Worm (Caenorhabditis elegans) whole organism, young adult: ENCODE results near the gene lin-15B.
A peak's percentile ranks its signal among the peaks of the same experiment; 100 is the strongest.

ENCODE experiments used
- B0336.3 ChIP-seq: fragments of 200-800 bp; sonication (Bioruptor generic); IDR thresholded peaks from 2 replicates; pipeline ENCODE4 v1.3.6; 2022; ENCODE audit warnings: missing genetic modification characterization, missing compliant biosample characterization
- F23B12.7 ChIP-seq: sonication (generic microtip); optimal IDR thresholded peaks from 2 replicates; lab custom pipeline; 2017; ENCODE audit warnings: missing genetic modification characterization, mild to moderate bottlenecking, missing compliant biosample characterization, antibody characterized with exemption, moderate library complexity; ENCODE audit not compliant: insufficient read depth
- F33H1.4 ChIP-seq: fragments of 200-800 bp; sonication (Bioruptor generic); IDR thresholded peaks from 2 replicates; pipeline ENCODE4 v1.3.6; 2022; ENCODE audit warnings: missing genetic modification reagents, missing genetic modification characterization, missing compliant biosample characterization
- F37B4.10 ChIP-seq: fragments of 200-800 bp; sonication (Bioruptor generic); IDR thresholded peaks from 2 replicates; pipeline ENCODE4 v1.3.6; 2022; ENCODE audit warnings: missing genetic modification characterization, missing compliant biosample characterization
- K11D2.4 ChIP-seq: fragments of 200-800 bp; sonication (Bioruptor generic); IDR thresholded peaks from 2 replicates; pipeline ENCODE4 v1.3.6; 2022; ENCODE audit warnings: missing genetic modification reagents, missing genetic modification characterization, missing compliant biosample characterization
- T07F8.4 ChIP-seq: sonication (generic microtip); optimal IDR thresholded peaks from 2 replicates; lab custom pipeline; 2016; ENCODE audit warnings: mild to moderate bottlenecking, missing genetic modification characterization, moderate library complexity, missing compliant biosample characterization
- Y79H2A.3 ChIP-seq: fragments of 200-800 bp; sonication (Bioruptor generic); conservative IDR thresholded peaks from 2 replicates; pipeline ENCODE4 v1.3.6; 2022; ENCODE audit warnings: missing genetic modification reagents, missing genetic modification characterization, missing compliant biosample characterization
- ZK185.1 ChIP-seq: sonication (generic microtip); optimal IDR thresholded peaks from 2 replicates; lab custom pipeline; 2016; ENCODE audit warnings: mild to moderate bottlenecking, missing genetic modification characterization, missing compliant biosample characterization; ENCODE audit not compliant: poor library complexity, severe bottlenecking
- ama-1 ChIP-seq, 3 experiments: fragments of 150-350 bp in 1 of 3; sonication (generic microtip) in 2 of 3; optimal IDR thresholded peaks; 2 replicates each; lab custom pipeline; 2014 to 2018; ENCODE audit warnings: missing biosample characterization in 2 of 3, missing genetic modification characterization in 2 of 3, missing genetic modification reagents in 2 of 3
- aptf-2 ChIP-seq: fragments of 200-800 bp; sonication (Bioruptor generic); conservative IDR thresholded peaks from 2 replicates; pipeline ENCODE4 v1.3.6; 2022; ENCODE audit warnings: missing genetic modification reagents, missing genetic modification characterization, missing compliant biosample characterization
- attf-3 ChIP-seq: fragments of 200-800 bp; sonication (Bioruptor generic); conservative IDR thresholded peaks from 2 replicates; pipeline ENCODE4 v1.3.6; 2022; ENCODE audit warnings: missing genetic modification reagents, missing genetic modification characterization, missing compliant biosample characterization
- attf-5 ChIP-seq: fragments of 200-800 bp; sonication (Bioruptor generic); optimal IDR thresholded peaks from 2 replicates; lab custom pipeline; 2018; ENCODE audit warnings: mild to moderate bottlenecking, missing genetic modification characterization, missing compliant biosample characterization
- bed-1 ChIP-seq: fragments of 200-800 bp; sonication (Bioruptor generic); IDR thresholded peaks from 2 replicates; pipeline ENCODE4 v1.3.6; 2022; ENCODE audit warnings: missing genetic modification reagents, missing genetic modification characterization, missing compliant biosample characterization
- cebp-2 ChIP-seq: fragments of 200-800 bp; sonication (Bioruptor generic); IDR thresholded peaks from 2 replicates; pipeline ENCODE4 v1.3.6; 2022; ENCODE audit warnings: missing genetic modification characterization, missing compliant biosample characterization
- ceh-79 ChIP-seq: sonication (generic microtip); optimal IDR thresholded peaks from 2 replicates; lab custom pipeline; 2017; ENCODE audit warnings: mild to moderate bottlenecking, missing genetic modification characterization, missing compliant biosample characterization
- chd-7 ChIP-seq: sonication (generic microtip); optimal IDR thresholded peaks from 2 replicates; lab custom pipeline; 2016; ENCODE audit warnings: mild to moderate bottlenecking, missing genetic modification characterization, moderate library complexity, missing compliant biosample characterization
- die-1 ChIP-seq: sonication (generic microtip); optimal IDR thresholded peaks from 2 replicates; lab custom pipeline; 2016; ENCODE audit warnings: missing genotype, mild to moderate bottlenecking, missing genetic modification characterization, missing compliant biosample characterization
- egl-18 ChIP-seq: fragments of 200-800 bp; sonication (Bioruptor generic); IDR thresholded peaks from 2 replicates; pipeline ENCODE4 v1.3.6; 2022; ENCODE audit warnings: missing genetic modification reagents, missing genetic modification characterization, missing compliant biosample characterization
- ekl-4 ChIP-seq: fragments of 200-800 bp; sonication (Bioruptor generic); IDR thresholded peaks from 2 replicates; pipeline ENCODE4 v1.3.6; 2022; ENCODE audit warnings: missing genetic modification reagents, missing genetic modification characterization, missing compliant biosample characterization
- hmg-1.2 ChIP-seq: fragments of 200-800 bp; sonication (Bioruptor generic); IDR thresholded peaks from 2 replicates; pipeline ENCODE4 v1.3.6; 2022; ENCODE audit warnings: missing genetic modification reagents, missing genetic modification characterization, missing compliant biosample characterization
- let-526 ChIP-seq: fragments of 200-800 bp; sonication (Bioruptor generic); IDR thresholded peaks from 2 replicates; pipeline ENCODE4 v1.3.6; 2022; ENCODE audit warnings: missing genetic modification reagents, missing genetic modification characterization, missing compliant biosample characterization
- let-607 ChIP-seq, 2 experiments: fragments of 200-800 bp in 1 of 2; sonication (Bioruptor generic) in 1 of 2; sonication (generic microtip) in 1 of 2; optimal IDR thresholded peaks; 2 replicates each; lab custom pipeline; 2016 to 2018; ENCODE audit warnings: mild to moderate bottlenecking in 2 of 2, missing compliant biosample characterization in 2 of 2, missing genetic modification characterization in 2 of 2, moderate library complexity in 2 of 2, missing genotype in 1 of 2
- lin-26 ChIP-seq: fragments of 200-800 bp; sonication (Bioruptor generic); IDR thresholded peaks from 2 replicates; pipeline ENCODE4 v1.3.6; 2022; ENCODE audit warnings: missing genetic modification reagents, missing genetic modification characterization, missing compliant biosample characterization
- lin-54 ChIP-seq: fragments of 200-800 bp; sonication (Bioruptor generic); optimal IDR thresholded peaks from 2 replicates; lab custom pipeline; 2018; ENCODE audit warnings: mild to moderate bottlenecking, missing genetic modification characterization, missing compliant biosample characterization
- lir-1 ChIP-seq: fragments of 200-800 bp; sonication (Bioruptor generic); conservative IDR thresholded peaks from 2 replicates; pipeline ENCODE4 v1.3.6; 2022; ENCODE audit warnings: missing genetic modification reagents, missing genetic modification characterization, missing compliant biosample characterization
- mcd-1 ChIP-seq: fragments of 200-800 bp; sonication (Bioruptor generic); IDR thresholded peaks from 2 replicates; pipeline ENCODE4 v1.3.6; 2022; ENCODE audit warnings: missing genetic modification reagents, missing genetic modification characterization, missing compliant biosample characterization
- mxl-1 ChIP-seq: sonication (generic microtip); optimal IDR thresholded peaks from 2 replicates; lab custom pipeline; 2016; ENCODE audit warnings: missing genetic modification characterization, missing compliant biosample characterization
- nhr-80 ChIP-seq: sonication (generic microtip); optimal IDR thresholded peaks from 2 replicates; lab custom pipeline; 2016; ENCODE audit warnings: missing genetic modification characterization, missing compliant biosample characterization
- snpc-1.1 ChIP-seq: sonication (generic microtip); optimal IDR thresholded peaks from 2 replicates; lab custom pipeline; 2017; ENCODE audit warnings: missing genetic modification characterization, mild to moderate bottlenecking, missing compliant biosample characterization, antibody characterized with exemption, moderate library complexity, missing genotype, missing genetic modification reagents; ENCODE audit not compliant: insufficient read depth
- snpc-3.4 ChIP-seq: sonication (generic microtip); optimal IDR thresholded peaks from 2 replicates; lab custom pipeline; 2017; ENCODE audit warnings: missing genetic modification characterization, mild to moderate bottlenecking, missing compliant biosample characterization, antibody characterized with exemption, moderate library complexity, missing genotype, missing genetic modification reagents
- snpc-4 ChIP-seq, 5 experiments: fragments of 150-350 bp in 1 of 5; sonication (generic microtip) in 4 of 5; optimal IDR thresholded peaks; 2 replicates each; lab custom pipeline; 2014 to 2018; ENCODE audit warnings: missing genetic modification characterization in 5 of 5, missing biosample characterization in 3 of 5, antibody characterized with exemption in 2 of 5, mild to moderate bottlenecking in 2 of 5, missing compliant biosample characterization in 2 of 5, missing genotype in 2 of 5, moderate library complexity in 2 of 5, missing genetic modification reagents in 1 of 5
- somi-1 ChIP-seq: fragments of 200-800 bp; sonication (Bioruptor generic); optimal IDR thresholded peaks from 2 replicates; lab custom pipeline; 2018; ENCODE audit warnings: mild to moderate bottlenecking, missing genetic modification characterization, missing compliant biosample characterization

The lin-15B gene

DNA sequence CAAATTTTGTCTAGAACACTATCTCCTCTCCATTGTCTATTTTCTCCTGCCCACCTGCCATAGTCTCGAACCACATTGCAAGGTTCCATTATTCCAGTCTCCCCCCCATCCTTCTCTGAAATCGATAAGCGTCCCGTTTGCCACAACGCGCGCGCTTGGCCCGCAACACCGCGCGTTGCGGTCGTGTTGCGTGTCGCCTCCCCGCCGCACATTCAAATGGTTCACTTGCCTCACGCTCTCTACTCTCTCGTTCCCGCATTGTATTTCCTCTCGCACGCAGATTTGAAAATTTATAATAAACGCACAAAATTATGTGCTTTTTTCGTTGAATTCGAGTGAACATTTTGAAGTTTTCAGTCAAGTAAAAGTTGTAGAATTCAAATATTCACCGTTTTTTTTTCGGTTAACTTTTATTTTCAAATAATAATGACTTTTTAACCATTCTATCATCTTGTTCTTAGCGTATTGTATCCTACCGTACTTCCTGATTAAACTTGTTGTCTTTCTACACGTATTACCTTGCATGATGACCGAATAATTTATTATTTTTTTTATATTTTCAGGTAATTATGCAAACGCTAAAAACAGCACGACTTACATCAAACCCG lies at the start of gene lin-15B:
Gene lin-15B (plus strand): TSS at position 558 of the 608 bp plus-strand sequence.
- TF ChIP-seq chd-7 (tag; lab: Kevin White, UChicago): no peak
- peak; percentile 29; the same call in 1 of the 2 replicates for TF ChIP-seq hmg-1.2
- TF ChIP-seq bed-1: 0 out of 2 replicates have a peak, but pooled peaks have one; percentile 10
- no peak for TF ChIP-seq lir-1 (GFP tag; lab: Robert Waterston, UW)
- no peak for TF ChIP-seq ceh-79 (tag; lab: Kevin White, UChicago)
- TF ChIP-seq somi-1 (GFP tag; lab: Kevin White, UChicago): no peak

ce11 chrX:15681393-15681792 lies 44.5 kb upstream of the lin-15B start, which contains the start of gene gpn-1:
Gene gpn-1, plus strand, starts transcription at chrX:15681693.
- 0 out of 2 replicates have a peak, but pooled peaks have one; percentile 82 for TF ChIP-seq F37B4.10 (GFP tag; lab: Robert Waterston, UW)
- TF ChIP-seq K11D2.4 (GFP tag; lab: Robert Waterston, UW): no peak

- no peak for TF ChIP-seq chd-7 (tag; lab: Kevin White, UChicago)
- peak; percentile 84 for TF ChIP-seq nhr-80 (tag; lab: Kevin White, UChicago)
- TF ChIP-seq lin-54: no peak
- TF ChIP-seq T07F8.4: no peak
- peak; percentile 83 for TF ChIP-seq hmg-1.2
- peak; percentile 93 to 95 for TF ChIP-seq let-607 (tag; optimal IDR thresholded peaks at IDR 0.05; lab: Kevin White, UChicago)
- TF ChIP-seq F23B12.7: peak; percentile 13
- no peak for TF ChIP-seq die-1 (tag; lab: Kevin White, UChicago)
- TF ChIP-seq, all 124 proteins: peak for 4
Measured at ce11 chrX:15689244-15689643, 36.7 kb upstream of the lin-15B start, which contains the start of gene C03H12.1. Gene C03H12.1, plus strand, starts transcription at chrX:15689449.

DNA sequence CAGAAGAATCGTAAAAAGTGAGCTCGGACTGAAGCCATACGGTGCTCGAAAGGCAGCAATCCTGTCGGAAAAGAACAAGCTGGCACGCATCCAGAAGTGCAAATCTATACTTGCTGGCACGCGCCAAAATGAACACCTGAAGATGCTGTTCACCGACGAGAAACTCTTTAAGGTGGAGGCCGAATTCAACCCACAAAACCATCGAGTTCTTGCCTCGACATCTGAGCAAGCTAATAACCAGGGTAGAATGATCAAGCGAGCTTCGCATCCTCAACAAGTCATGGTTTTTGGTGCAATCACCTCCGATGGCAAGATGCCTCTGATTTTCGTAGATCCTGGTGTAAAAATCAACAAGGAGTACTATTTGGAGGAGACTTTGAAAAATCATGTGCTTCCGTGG lies 32.5 kb upstream of the lin-15B start:
- no peak for TF ChIP-seq ekl-4 (GFP tag; lab: Robert Waterston, UW)
- TF ChIP-seq aptf-2: no peak
- no peak for TF ChIP-seq attf-3 (GFP tag; lab: Robert Waterston, UW)
- no peak for TF ChIP-seq B0336.3 (GFP tag; lab: Robert Waterston, UW)
- no peak for TF ChIP-seq lin-26
- no peak for TF ChIP-seq ZK185.1
- TF ChIP-seq let-526: no peak
- TF ChIP-seq, all 124 proteins: peak for 0

DNA sequence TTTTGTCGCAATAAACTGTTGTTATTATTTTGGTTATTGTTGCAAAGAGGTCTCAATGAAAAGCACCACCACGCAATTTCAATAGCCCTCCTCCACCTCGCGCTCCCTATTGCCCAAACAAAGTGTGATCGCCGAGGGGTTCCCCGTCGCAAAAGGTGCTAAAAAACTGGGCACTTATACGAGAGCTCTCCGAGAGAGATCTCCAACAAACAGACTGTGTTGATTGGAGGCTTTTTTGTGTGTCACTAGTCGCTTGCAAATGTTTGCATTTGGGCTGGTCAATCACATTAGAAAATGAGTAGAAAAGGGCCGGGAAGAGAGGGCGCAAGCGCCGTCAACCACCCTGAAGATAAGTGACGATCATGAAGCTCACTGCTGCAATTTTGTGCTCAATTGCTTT lies 29.5 kb upstream of the lin-15B start, which contains the start of gene ZK662.2:
Gene ZK662.2 (plus strand): TSS at position 301 of the 400 bp plus-strand sequence.
- no peak for TF ChIP-seq snpc-4 (GFP tag; optimal IDR thresholded peaks at IDR 0.05; lab: Kevin White, UChicago)
- no peak for TF ChIP-seq snpc-4 (tag; optimal IDR thresholded peaks at IDR 0.05; lab: Kevin White, UChicago)
- TF ChIP-seq egl-18 (GFP tag; lab: Robert Waterston, UW): no peak
- TF ChIP-seq mcd-1 (GFP tag; lab: Robert Waterston, UW): no peak
- TF ChIP-seq snpc-1.1 (tag; lab: Kevin White, UChicago): no peak
- TF ChIP-seq F33H1.4: no peak
- TF ChIP-seq attf-5 (GFP tag; lab: Kevin White, UChicago): no peak
- no peak for TF ChIP-seq ama-1 (optimal IDR thresholded peaks at IDR 0.05; lab: Kevin White, UChicago)
- TF ChIP-seq ama-1 (GFP tag; optimal IDR thresholded peaks at IDR 0.05; lab: Kevin White, UChicago): no peak
- TF ChIP-seq F37B4.10 (GFP tag; lab: Robert Waterston, UW): no peak
- no peak for TF ChIP-seq mxl-1 (tag; lab: Kevin White, UChicago)
- no peak for TF ChIP-seq snpc-3.4 (tag; lab: Kevin White, UChicago)
- no peak for TF ChIP-seq cebp-2 (GFP tag; lab: Robert Waterston, UW)
- TF ChIP-seq Y79H2A.3 (GFP tag; lab: Robert Waterston, UW): no peak
